Worm (Caenorhabditis elegans) whole organism, young adult: Measurements from ENCODE around the gene grd-1.

Experiments
- F22D6.2 ChIP-seq: sonication (generic microtip); optimal IDR thresholded peaks from 2 replicates; lab custom pipeline; 2016; ENCODE audit warnings: mild to moderate bottlenecking, missing genetic modification characterization, missing compliant biosample characterization
- F39B2.1 ChIP-seq: fragments of 200-800 bp; sonication (Bioruptor generic); IDR thresholded peaks from 2 replicates; pipeline ENCODE4 v1.3.6; 2022; ENCODE audit warnings: missing genetic modification reagents, missing genetic modification characterization, missing compliant biosample characterization
- T07F8.4 ChIP-seq: sonication (generic microtip); optimal IDR thresholded peaks from 2 replicates; lab custom pipeline; 2016; ENCODE audit warnings: mild to moderate bottlenecking, missing genetic modification characterization, moderate library complexity, missing compliant biosample characterization
- Y53G8AR.9 ChIP-seq: fragments of 200-800 bp; sonication (Bioruptor generic); conservative IDR thresholded peaks from 2 replicates; pipeline ENCODE4 v1.3.6; 2022; ENCODE audit warnings: missing genetic modification reagents, missing genetic modification characterization, missing compliant biosample characterization
- ama-1 ChIP-seq, 3 experiments: fragments of 150-350 bp in 1 of 3; sonication (generic microtip) in 2 of 3; optimal IDR thresholded peaks; 2 replicates each; lab custom pipeline; 2014 to 2018; ENCODE audit warnings: missing biosample characterization in 2 of 3, missing genetic modification characterization in 2 of 3, missing genetic modification reagents in 2 of 3
- attf-3 ChIP-seq: fragments of 200-800 bp; sonication (Bioruptor generic); conservative IDR thresholded peaks from 2 replicates; pipeline ENCODE4 v1.3.6; 2022; ENCODE audit warnings: missing genetic modification reagents, missing genetic modification characterization, missing compliant biosample characterization
- attf-5 ChIP-seq: fragments of 200-800 bp; sonication (Bioruptor generic); optimal IDR thresholded peaks from 2 replicates; lab custom pipeline; 2018; ENCODE audit warnings: mild to moderate bottlenecking, missing genetic modification characterization, missing compliant biosample characterization
- attf-6 ChIP-seq: fragments of 200-800 bp; sonication (Bioruptor generic); IDR thresholded peaks from 2 replicates; pipeline ENCODE4 v1.3.6; 2022; ENCODE audit warnings: missing genetic modification reagents, missing genetic modification characterization, missing compliant biosample characterization
- bed-1 ChIP-seq: fragments of 200-800 bp; sonication (Bioruptor generic); IDR thresholded peaks from 2 replicates; pipeline ENCODE4 v1.3.6; 2022; ENCODE audit warnings: missing genetic modification reagents, missing genetic modification characterization, missing compliant biosample characterization
- bed-2 ChIP-seq: fragments of 200-800 bp; sonication (Bioruptor generic); IDR thresholded peaks from 2 replicates; pipeline ENCODE4 v1.3.6; 2022; ENCODE audit warnings: missing genetic modification reagents, missing genetic modification characterization, missing compliant biosample characterization
- ccch-3 ChIP-seq: fragments of 200-800 bp; sonication (Bioruptor generic); optimal IDR thresholded peaks from 2 replicates; lab custom pipeline; 2018; ENCODE audit warnings: mild to moderate bottlenecking, missing genetic modification characterization, missing compliant biosample characterization
- ceh-40 ChIP-seq: fragments of 200-800 bp; sonication (Bioruptor generic); IDR thresholded peaks from 2 replicates; pipeline ENCODE4 v1.3.6; 2022; ENCODE audit warnings: missing genetic modification characterization, missing compliant biosample characterization
- ceh-79 ChIP-seq: sonication (generic microtip); optimal IDR thresholded peaks from 2 replicates; lab custom pipeline; 2017; ENCODE audit warnings: mild to moderate bottlenecking, missing genetic modification characterization, missing compliant biosample characterization
- die-1 ChIP-seq: sonication (generic microtip); optimal IDR thresholded peaks from 2 replicates; lab custom pipeline; 2016; ENCODE audit warnings: missing genotype, mild to moderate bottlenecking, missing genetic modification characterization, missing compliant biosample characterization
- dox-1 ChIP-seq: fragments of 200-800 bp; sonication (Bioruptor generic); IDR thresholded peaks from 2 replicates; pipeline ENCODE4 v1.3.6; 2022; ENCODE audit warnings: missing genetic modification reagents, missing genetic modification characterization, missing compliant biosample characterization
- dpl-1 ChIP-seq: fragments of 150-350 bp; optimal IDR thresholded peaks from 2 replicates; lab custom pipeline; 2014; ENCODE audit warnings: missing biosample characterization, missing genetic modification reagents, missing genetic modification characterization
- egrh-3 ChIP-seq: fragments of 200-800 bp; sonication (Bioruptor generic); IDR thresholded peaks from 2 replicates; pipeline ENCODE4 v1.3.6; 2022; ENCODE audit warnings: missing genetic modification reagents, missing genetic modification characterization, missing compliant biosample characterization
- fkh-3 ChIP-seq: sonication (generic microtip); optimal IDR thresholded peaks from 2 replicates; lab custom pipeline; 2016; ENCODE audit warnings: mild to moderate bottlenecking, missing genetic modification characterization, missing compliant biosample characterization
- him-1 ChIP-seq: sonication (generic microtip); optimal IDR thresholded peaks from 2 replicates; lab custom pipeline; 2016; ENCODE audit warnings: missing genotype, missing genetic modification reagents, missing genetic modification characterization, missing compliant biosample characterization
- hlh-12 ChIP-seq: sonication (generic microtip); optimal IDR thresholded peaks from 2 replicates; lab custom pipeline; 2016; ENCODE audit warnings: missing genetic modification characterization, missing compliant biosample characterization
- hmg-1.2 ChIP-seq: fragments of 200-800 bp; sonication (Bioruptor generic); IDR thresholded peaks from 2 replicates; pipeline ENCODE4 v1.3.6; 2022; ENCODE audit warnings: missing genetic modification reagents, missing genetic modification characterization, missing compliant biosample characterization
- lag-1 ChIP-seq: fragments of 200-800 bp; sonication (Bioruptor generic); IDR thresholded peaks from 2 replicates; pipeline ENCODE4 v1.3.6; 2022; ENCODE audit warnings: missing genetic modification reagents, missing genetic modification characterization, missing compliant biosample characterization
- lin-35 ChIP-seq, 3 experiments: fragments of 150-350 bp in 2 of 3; sonication (generic microtip) in 1 of 3; optimal IDR thresholded peaks; 2 replicates each; lab custom pipeline; 2014 to 2018; ENCODE audit warnings: missing biosample characterization in 3 of 3, missing genetic modification characterization in 3 of 3, missing genetic modification reagents in 3 of 3
- mcd-1 ChIP-seq: fragments of 200-800 bp; sonication (Bioruptor generic); IDR thresholded peaks from 2 replicates; pipeline ENCODE4 v1.3.6; 2022; ENCODE audit warnings: missing genetic modification reagents, missing genetic modification characterization, missing compliant biosample characterization
- mel-28 ChIP-seq: sonication (generic microtip); optimal IDR thresholded peaks from 2 replicates; lab custom pipeline; 2016; ENCODE audit warnings: borderline replicate concordance, mild to moderate bottlenecking, missing genetic modification characterization, missing compliant biosample characterization
- mes-4 ChIP-seq: sonication (generic microtip); optimal IDR thresholded peaks from 2 replicates; lab custom pipeline; 2016; ENCODE audit warnings: missing genotype, missing genetic modification characterization, missing compliant biosample characterization
- nfyb-1 ChIP-seq: fragments of 200-800 bp; sonication (Bioruptor generic); IDR thresholded peaks from 2 replicates; pipeline ENCODE4 v1.3.6; 2022; ENCODE audit warnings: missing genetic modification reagents, missing genetic modification characterization, missing compliant biosample characterization
- nhr-120 ChIP-seq: fragments of 200-800 bp; sonication (Bioruptor generic); IDR thresholded peaks from 2 replicates; pipeline ENCODE4 v1.3.6; 2022; ENCODE audit warnings: missing genetic modification characterization, missing compliant biosample characterization
- rec-8 ChIP-seq, 2 experiments: sonication (generic microtip); optimal IDR thresholded peaks; 2 replicates each; lab custom pipeline; 2016; ENCODE audit warnings: mild to moderate bottlenecking in 2 of 2, missing genetic modification characterization in 2 of 2, missing genetic modification reagents in 2 of 2, missing genotype in 2 of 2, missing biosample characterization in 1 of 2, missing compliant biosample characterization in 1 of 2, moderate library complexity in 1 of 2
- snpc-1.3 ChIP-seq: sonication (generic microtip); optimal IDR thresholded peaks from 2 replicates; lab custom pipeline; 2017; ENCODE audit warnings: missing genetic modification characterization, mild to moderate bottlenecking, missing compliant biosample characterization, antibody characterized with exemption, moderate library complexity, missing genotype, missing genetic modification reagents; ENCODE audit not compliant: insufficient read depth
- somi-1 ChIP-seq: fragments of 200-800 bp; sonication (Bioruptor generic); optimal IDR thresholded peaks from 2 replicates; lab custom pipeline; 2018; ENCODE audit warnings: mild to moderate bottlenecking, missing genetic modification characterization, missing compliant biosample characterization
- tlf-1 ChIP-seq: fragments of 200-800 bp; sonication (Bioruptor generic); optimal IDR thresholded peaks from 2 replicates; lab custom pipeline; 2018; ENCODE audit warnings: mild to moderate bottlenecking, missing genetic modification characterization, missing compliant biosample characterization
- unc-130 ChIP-seq: sonication (generic microtip); optimal IDR thresholded peaks from 2 replicates; lab custom pipeline; 2016; ENCODE audit warnings: missing genetic modification reagents, missing genetic modification characterization, missing compliant biosample characterization
- zfh-2 ChIP-seq: fragments of 200-800 bp; sonication (Bioruptor generic); conservative IDR thresholded peaks from 2 replicates; pipeline ENCODE4 v1.3.6; 2022; ENCODE audit warnings: missing genetic modification reagents, missing genetic modification characterization, missing compliant biosample characterization
- ztf-28 ChIP-seq: fragments of 200-800 bp; sonication (Bioruptor generic); IDR thresholded peaks from 2 replicates; pipeline ENCODE4 v1.3.6; 2022; ENCODE audit warnings: missing genetic modification reagents, missing genetic modification characterization, missing compliant biosample characterization

grd-1 gene

DNA sequence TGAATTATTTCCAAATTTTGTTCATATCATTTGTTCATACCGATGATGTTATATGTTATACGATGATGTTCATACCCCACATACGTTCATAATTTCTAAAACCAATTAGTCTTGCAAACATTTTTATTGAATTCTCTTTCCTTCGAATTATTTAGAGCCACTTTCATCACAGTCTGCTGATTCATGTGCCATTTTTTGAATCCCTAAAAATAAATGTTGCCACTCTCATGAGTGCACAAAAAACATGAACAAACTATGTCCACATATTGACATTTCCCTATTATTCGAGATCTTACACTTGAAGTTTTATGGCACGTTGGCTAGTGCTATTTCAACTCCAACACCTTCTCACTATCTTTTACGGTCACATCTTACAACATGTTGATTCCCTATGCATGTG, 2.2 kb upstream of the grd-1 start, which contains the start of gene clc-17:
clc-17 (plus strand) TSS at position 301 of the 400 bp plus-strand sequence.
- no peak for TF ChIP-seq lin-35 (GFP tag; optimal IDR thresholded peaks at IDR 0.05; lab: Kevin White, UChicago)
- no peak for TF ChIP-seq tlf-1 (GFP tag; lab: Kevin White, UChicago)
- TF ChIP-seq lag-1 (GFP tag; lab: Robert Waterston, UW), result no peak
- TF ChIP-seq F22D6.2 (tag; lab: Kevin White, UChicago), result no peak
- TF ChIP-seq dox-1 (GFP tag; lab: Robert Waterston, UW), result no peak
- no peak for TF ChIP-seq ccch-3 (GFP tag; lab: Kevin White, UChicago)
- TF ChIP-seq dpl-1, result no peak
- TF ChIP-seq nfyb-1, result no peak
- no peak for TF ChIP-seq unc-130
- TF ChIP-seq bed-1 (GFP tag; lab: Robert Waterston, UW), result no peak
- TF ChIP-seq ceh-40, result no peak
- no peak for TF ChIP-seq F39B2.1 (GFP tag; lab: Robert Waterston, UW)

DNA sequence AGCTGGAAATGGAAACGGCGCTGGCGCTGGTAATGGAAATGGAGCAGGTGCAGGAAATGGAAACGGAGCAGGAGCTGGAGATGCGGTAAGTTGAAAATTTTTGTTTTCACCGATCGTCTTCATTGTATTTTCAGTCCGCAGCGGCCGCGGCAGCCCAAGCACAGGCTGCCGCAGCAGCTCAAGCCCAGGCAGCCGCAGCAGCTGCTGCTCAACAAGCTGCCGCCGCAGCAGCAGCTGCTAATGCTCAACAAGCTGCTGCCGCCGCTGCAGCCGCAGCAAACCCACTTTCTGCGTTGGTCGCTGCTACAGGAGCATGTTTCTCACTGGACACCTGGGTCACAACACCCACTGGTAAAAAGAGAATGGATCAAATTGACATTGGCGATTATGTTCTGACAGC, 5.2 kb downstream of the grd-1 start:
- TF ChIP-seq hlh-12 (tag; lab: Kevin White, UChicago) (no peak), attf-6 (GFP tag; lab: Robert Waterston, UW) (no peak), Y53G8AR.9 (GFP tag; lab: Robert Waterston, UW) (no peak), bed-2 (GFP tag; lab: Robert Waterston, UW) (no peak), unc-130 (no peak), fkh-3 (peak; percentile 20), attf-5 (no peak), dpl-1 (no peak), die-1 (tag; lab: Kevin White, UChicago) (no peak), T07F8.4 (tag; lab: Kevin White, UChicago) (no peak), mel-28 (tag; lab: Kevin White, UChicago) (no peak), zfh-2 (GFP tag; lab: Robert Waterston, UW) (peak; percentile 90), egrh-3 (GFP tag; lab: Robert Waterston, UW) (peak; percentile 95)

DNA sequence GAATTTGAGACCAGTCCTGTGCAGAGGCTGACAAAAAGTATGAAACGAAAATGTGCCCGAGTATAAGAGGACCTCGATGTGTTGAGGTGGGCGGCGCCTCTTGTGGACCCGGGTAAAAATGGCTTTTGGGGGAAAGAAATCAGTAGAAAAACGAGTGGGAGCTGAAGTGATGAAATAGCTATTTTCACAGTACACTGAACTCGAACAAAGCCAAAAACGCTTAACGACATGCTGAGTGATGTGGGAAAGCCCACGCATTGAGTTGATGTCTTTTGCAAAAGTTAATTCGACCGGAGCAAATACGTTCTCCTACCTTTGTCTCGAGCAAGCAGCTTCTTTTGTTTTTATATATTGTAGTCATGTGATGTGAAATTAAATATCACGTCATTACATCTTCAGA, 7.5 kb downstream of the grd-1 start, which contains the start of gene nlp-66:
nlp-66 (minus strand) TSS at position 101 of the 400 bp plus-strand sequence.
- TF ChIP-seq hlh-12 (tag; lab: Kevin White, UChicago) (no peak), ceh-79 (tag; lab: Kevin White, UChicago) (no peak), hmg-1.2 (GFP tag; lab: Robert Waterston, UW) (no peak), ztf-28 (GFP tag; lab: Robert Waterston, UW) (no peak), bed-1 (GFP tag; lab: Robert Waterston, UW) (no peak), somi-1 (GFP tag; lab: Kevin White, UChicago) (no peak), mes-4 (tag; lab: Kevin White, UChicago) (no peak), ama-1 (optimal IDR thresholded peaks at IDR 0.05; lab: Kevin White, UChicago) (no peak), ama-1 (GFP tag; optimal IDR thresholded peaks at IDR 0.05; lab: Kevin White, UChicago) (no peak), T07F8.4 (tag; lab: Kevin White, UChicago) (no peak), him-1 (tag; lab: Kevin White, UChicago) (no peak), rec-8 (tag; optimal IDR thresholded peaks at IDR 0.05; lab: Kevin White, UChicago) (no peak), snpc-1.3 (tag; lab: Kevin White, UChicago) (no peak), mcd-1 (GFP tag; lab: Robert Waterston, UW) (no peak), nhr-120 (GFP tag; lab: Robert Waterston, UW) (no peak), dpl-1 (no peak)

DNA sequence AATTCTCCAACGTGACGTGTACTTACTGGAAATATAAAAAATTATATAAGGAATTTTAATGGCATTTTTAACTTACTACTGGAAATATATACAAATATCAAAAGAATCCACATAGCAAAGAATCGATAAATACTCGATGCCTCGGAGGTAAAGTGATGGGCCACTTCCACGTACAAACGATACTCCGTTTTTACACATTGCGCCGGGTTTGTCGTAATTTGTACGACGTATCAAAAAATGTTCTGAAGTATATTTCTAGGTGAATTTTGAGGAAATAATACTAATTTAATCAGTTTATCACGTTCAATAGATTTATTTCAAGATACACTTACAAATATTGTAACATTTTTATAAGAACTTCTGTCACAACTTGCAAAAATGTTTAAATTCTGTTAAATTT, 11.6 kb downstream of the grd-1 start, which contains the start of gene R08B4.3:
R08B4.3 (minus strand) TSS at position 198 of the 400 bp plus-strand sequence.
- TF ChIP-seq attf-3 (GFP tag; lab: Robert Waterston, UW) (peak; percentile 70), attf-6 (GFP tag; lab: Robert Waterston, UW) (no peak)
